Worm (Caenorhabditis elegans) whole organism, late embryonic: ENCODE results near the gene Y47D7A.7.

Source experiments
- C08G9.2 ChIP-seq: sonication (generic microtip); optimal IDR thresholded peaks from 2 replicates; lab custom pipeline; 2016; ENCODE audit warnings: mild to moderate bottlenecking, missing genetic modification characterization, moderate library complexity, missing compliant biosample characterization
- C38D4.7 ChIP-seq: fragments of 200-800 bp; sonication (Bioruptor generic); optimal IDR thresholded peaks from 2 replicates; lab custom pipeline; 2018; ENCODE audit warnings: mild to moderate bottlenecking, missing genetic modification characterization, moderate library complexity, missing compliant biosample characterization
- F13H6.1 ChIP-seq: sonication (generic microtip); optimal IDR thresholded peaks from 2 replicates; lab custom pipeline; 2016; ENCODE audit warnings: missing genetic modification characterization, missing compliant biosample characterization
- K02D7.2 ChIP-seq: sonication (generic microtip); optimal IDR thresholded peaks from 2 replicates; lab custom pipeline; 2017; ENCODE audit warnings: mild to moderate bottlenecking, missing genetic modification characterization, missing compliant biosample characterization
- Y22D7AL.16 ChIP-seq: sonication (generic microtip); optimal IDR thresholded peaks from 2 replicates; lab custom pipeline; 2016; ENCODE audit warnings: missing genetic modification characterization, missing compliant biosample characterization
- ahr-1 ChIP-seq: sonication (generic microtip); optimal IDR thresholded peaks from 2 replicates; lab custom pipeline; 2016; ENCODE audit warnings: missing genetic modification characterization, missing compliant biosample characterization
- ama-1 ChIP-seq: fragments of 150-350 bp; optimal IDR thresholded peaks from 2 replicates; lab custom pipeline; 2014
- ceh-14 ChIP-seq: sonication (generic microtip); optimal IDR thresholded peaks from 2 replicates; lab custom pipeline; 2016; ENCODE audit warnings: missing genotype, missing genetic modification characterization, missing compliant biosample characterization
- ceh-24 ChIP-seq: sonication (generic microtip); optimal IDR thresholded peaks from 2 replicates; lab custom pipeline; 2016; ENCODE audit warnings: mild to moderate bottlenecking, missing genetic modification characterization, missing compliant biosample characterization
- ceh-34 ChIP-seq: sonication (generic microtip); optimal IDR thresholded peaks from 2 replicates; lab custom pipeline; 2016; ENCODE audit warnings: mild to moderate bottlenecking, missing genetic modification characterization, missing compliant biosample characterization
- ceh-45 ChIP-seq: fragments of 200-800 bp; sonication (Bioruptor generic); IDR thresholded peaks from 2 replicates; pipeline ENCODE4 v1.3.6; 2022; ENCODE audit warnings: missing genetic modification reagents, missing genetic modification characterization, missing compliant biosample characterization
- ceh-48 ChIP-seq: sonication (generic microtip); optimal IDR thresholded peaks from 2 replicates; lab custom pipeline; 2016; ENCODE audit warnings: missing genetic modification characterization, inconsistent platforms, missing compliant biosample characterization
- ceh-9 ChIP-seq: sonication (generic microtip); optimal IDR thresholded peaks from 2 replicates; lab custom pipeline; 2016; ENCODE audit warnings: mild to moderate bottlenecking, missing genetic modification characterization, inconsistent platforms, missing compliant biosample characterization
- dmd-4 ChIP-seq: sonication (generic microtip); optimal IDR thresholded peaks from 2 replicates; lab custom pipeline; 2016; ENCODE audit warnings: borderline replicate concordance, missing genetic modification characterization, missing compliant biosample characterization
- dve-1 ChIP-seq: sonication (generic microtip); optimal IDR thresholded peaks from 2 replicates; lab custom pipeline; 2017; ENCODE audit warnings: antibody characterized with exemption, mild to moderate bottlenecking, missing genetic modification characterization, missing compliant biosample characterization
- ets-4 ChIP-seq: sonication (generic microtip); optimal IDR thresholded peaks from 2 replicates; lab custom pipeline; 2016; ENCODE audit warnings: missing genetic modification characterization, missing compliant biosample characterization
- eyg-1 ChIP-seq: sonication (generic microtip); optimal IDR thresholded peaks from 2 replicates; lab custom pipeline; 2016; ENCODE audit warnings: missing genotype, missing genetic modification characterization, missing compliant biosample characterization
- fkh-6 ChIP-seq: sonication (generic microtip); optimal IDR thresholded peaks from 2 replicates; lab custom pipeline; 2016; ENCODE audit warnings: missing genetic modification characterization, missing compliant biosample characterization
- hlh-15 ChIP-seq: sonication (generic microtip); optimal IDR thresholded peaks from 2 replicates; lab custom pipeline; 2016; ENCODE audit warnings: missing genetic modification characterization, missing compliant biosample characterization
- hlh-6 ChIP-seq: sonication (generic microtip); optimal IDR thresholded peaks from 2 replicates; lab custom pipeline; 2016; ENCODE audit warnings: missing genotype, missing genetic modification characterization, missing compliant biosample characterization
- hlh-8 ChIP-seq: sonication (generic microtip); optimal IDR thresholded peaks from 2 replicates; lab custom pipeline; 2016; ENCODE audit warnings: missing genotype, missing genetic modification characterization, missing compliant biosample characterization
- lim-6 ChIP-seq: sonication (generic microtip); optimal IDR thresholded peaks from 2 replicates; lab custom pipeline; 2016; ENCODE audit warnings: missing genetic modification characterization, missing compliant biosample characterization
- lin-11 ChIP-seq: fragments of 200-800 bp; sonication (Bioruptor generic); optimal IDR thresholded peaks from 2 replicates; lab custom pipeline; 2018; ENCODE audit warnings: mild to moderate bottlenecking, missing genetic modification characterization, missing compliant biosample characterization
- nhr-11 ChIP-seq: fragments of 150-350 bp; optimal IDR thresholded peaks from 2 replicates; lab custom pipeline; 2014; ENCODE audit warnings: missing biosample characterization, missing genetic modification characterization
- nhr-232 ChIP-seq: sonication (generic microtip); optimal IDR thresholded peaks from 2 replicates; lab custom pipeline; 2016; ENCODE audit warnings: missing genetic modification characterization, missing compliant biosample characterization
- odd-2 ChIP-seq: sonication (generic microtip); optimal IDR thresholded peaks from 2 replicates; lab custom pipeline; 2017; ENCODE audit warnings: antibody characterized with exemption, mild to moderate bottlenecking, missing genetic modification characterization, missing compliant biosample characterization
- pag-3 ChIP-seq: sonication (generic microtip); optimal IDR thresholded peaks from 2 replicates; lab custom pipeline; 2016; ENCODE audit warnings: missing compliant biosample characterization, missing genetic modification characterization, borderline replicate concordance
- pha-2 ChIP-seq: sonication (generic microtip); optimal IDR thresholded peaks from 2 replicates; lab custom pipeline; 2017; ENCODE audit warnings: mild to moderate bottlenecking, missing genetic modification characterization, missing compliant biosample characterization
- pha-4 ChIP-seq: fragments of 150-350 bp; optimal IDR thresholded peaks from 2 replicates; lab custom pipeline; 2018; ENCODE audit warnings: missing biosample characterization, missing genetic modification reagents, missing genetic modification characterization
- pros-1 ChIP-seq: fragments of 150-350 bp; optimal IDR thresholded peaks from 2 replicates; lab custom pipeline; 2014; ENCODE audit warnings: missing biosample characterization, missing genetic modification reagents, missing genetic modification characterization
- rnt-1 ChIP-seq: sonication (generic microtip); optimal IDR thresholded peaks from 2 replicates; lab custom pipeline; 2016; ENCODE audit warnings: missing genetic modification characterization, missing compliant biosample characterization
- sdc-2 ChIP-seq: sonication (generic microtip); optimal IDR thresholded peaks from 2 replicates; lab custom pipeline; 2016; ENCODE audit warnings: missing genotype, missing genetic modification characterization, missing compliant biosample characterization
- tbx-2 ChIP-seq: sonication (generic microtip); optimal IDR thresholded peaks from 2 replicates; lab custom pipeline; 2016; ENCODE audit warnings: missing genetic modification characterization, missing compliant biosample characterization
- unc-42 ChIP-seq: sonication (generic microtip); optimal IDR thresholded peaks from 2 replicates; lab custom pipeline; 2016; ENCODE audit warnings: missing genotype, missing genetic modification characterization, missing compliant biosample characterization
- zip-5 ChIP-seq: sonication (generic microtip); optimal IDR thresholded peaks from 2 replicates; lab custom pipeline; 2016; ENCODE audit warnings: missing genetic modification characterization, missing compliant biosample characterization
- ztf-16 ChIP-seq: sonication (generic microtip); optimal IDR thresholded peaks from 2 replicates; lab custom pipeline; 2017; ENCODE audit warnings: missing genetic modification characterization, missing compliant biosample characterization

The Y47D7A.7 gene

DNA sequence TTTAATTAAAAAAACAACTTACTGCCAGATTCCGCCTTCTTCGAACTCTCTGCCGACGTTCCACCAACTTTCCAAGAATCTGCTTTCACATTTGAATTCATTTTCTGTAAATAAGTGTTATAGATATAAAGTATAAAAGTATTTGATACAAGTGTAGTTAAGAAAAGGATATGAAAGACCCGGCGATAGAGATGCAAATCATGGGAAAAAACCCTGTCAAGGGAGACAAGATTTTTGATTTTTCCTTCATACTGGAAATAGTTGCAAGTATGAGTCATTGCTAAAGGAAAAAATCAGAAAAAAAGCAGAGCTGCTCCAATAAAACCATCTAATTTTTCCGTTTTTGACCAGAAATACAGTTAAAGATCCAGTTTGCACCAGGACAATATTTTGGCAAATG is 23.4 kb downstream of the Y47D7A.7 start, which contains the start of gene F13A2.3:
TSS of gene F13A2.3 (minus strand) at position 101 of the 400 bp plus-strand sequence.
- TF ChIP-seq ceh-34 (tag; lab: Kevin White, UChicago), result no peak
- no peak for TF ChIP-seq ceh-14 (tag; lab: Kevin White, UChicago)
- no peak for TF ChIP-seq hlh-15 (tag; lab: Kevin White, UChicago)
- TF ChIP-seq K02D7.2 (tag; lab: Kevin White, UChicago), result no peak
- TF ChIP-seq Y22D7AL.16 (tag; lab: Kevin White, UChicago), result no peak
- TF ChIP-seq ceh-45, result no peak
- TF ChIP-seq dmd-4 (tag; lab: Kevin White, UChicago), result no peak
- no peak for TF ChIP-seq F13H6.1 (tag; lab: Kevin White, UChicago)
- no peak for TF ChIP-seq ceh-9 (tag; lab: Kevin White, UChicago)
- TF ChIP-seq ztf-16 (tag; lab: Kevin White, UChicago), result no peak
- TF ChIP-seq ama-1, result no peak
- no peak for TF ChIP-seq ets-4 (tag; lab: Kevin White, UChicago)
- no peak for TF ChIP-seq hlh-8
- no peak for TF ChIP-seq eyg-1 (tag; lab: Kevin White, UChicago)

ce11 chrV:4387916-4388315 is 31.8 kb downstream of the Y47D7A.7 start:
- no peak for TF ChIP-seq C38D4.7 (GFP tag; lab: Kevin White, UChicago)
- no peak for TF ChIP-seq tbx-2 (tag; lab: Kevin White, UChicago)
- no peak for TF ChIP-seq pha-4 (tag; lab: Kevin White, UChicago)
- TF ChIP-seq ceh-9 (tag; lab: Kevin White, UChicago), result no peak
- TF ChIP-seq nhr-11, result no peak
- TF ChIP-seq nhr-232, result no peak
- no peak for TF ChIP-seq zip-5 (tag; lab: Kevin White, UChicago)

DNA sequence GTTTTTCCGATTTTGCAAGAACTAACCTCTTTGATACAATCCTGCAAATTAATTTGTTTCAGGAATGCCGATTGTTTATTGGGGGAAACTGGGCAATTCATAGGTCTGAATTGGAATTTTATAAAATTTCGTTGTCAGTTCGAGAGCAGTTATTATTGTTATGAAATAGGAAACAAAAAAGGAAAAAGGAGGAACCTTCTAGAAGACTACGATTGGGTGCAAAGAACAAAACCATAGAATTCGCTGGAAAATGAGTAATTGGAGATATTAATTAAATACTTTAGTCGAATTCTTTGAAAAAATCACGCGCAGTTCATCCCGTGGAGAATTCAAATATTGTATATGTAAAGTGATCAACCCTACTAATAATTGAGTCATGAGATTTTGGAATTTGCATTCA is 32.3 kb downstream of the Y47D7A.7 start, which contains the start of gene F13A2.9:
TSS of gene F13A2.9 (minus strand) at position 101 of the 400 bp plus-strand sequence.
- TF ChIP-seq odd-2 (tag; lab: Kevin White, UChicago) (no peak), ceh-24 (tag; lab: Kevin White, UChicago) (no peak), ahr-1 (tag; lab: Kevin White, UChicago) (no peak), F13H6.1 (tag; lab: Kevin White, UChicago) (no peak), C08G9.2 (tag; lab: Kevin White, UChicago) (no peak), ets-4 (tag; lab: Kevin White, UChicago) (no peak), rnt-1 (tag; lab: Kevin White, UChicago) (no peak), pros-1 (tag; lab: Kevin White, UChicago) (no peak), ceh-48 (tag; lab: Kevin White, UChicago) (no peak), ceh-34 (tag; lab: Kevin White, UChicago) (no peak), zip-5 (tag; lab: Kevin White, UChicago) (no peak), K02D7.2 (tag; lab: Kevin White, UChicago) (no peak), pha-2 (tag; lab: Kevin White, UChicago) (no peak), dve-1 (tag; lab: Kevin White, UChicago) (no peak), lim-6 (no peak)
- TF ChIP-seq, all 69 proteins: peak for 0

- TF ChIP-seq pag-3 (tag; lab: Kevin White, UChicago) (no peak), pha-2 (tag; lab: Kevin White, UChicago) (no peak), lin-11 (no peak), zip-5 (tag; lab: Kevin White, UChicago) (no peak), fkh-6 (tag; lab: Kevin White, UChicago) (no peak), tbx-2 (tag; lab: Kevin White, UChicago) (no peak), ceh-24 (tag; lab: Kevin White, UChicago) (no peak), ztf-16 (tag; lab: Kevin White, UChicago) (no peak), unc-42 (tag; lab: Kevin White, UChicago) (no peak), hlh-6 (tag; lab: Kevin White, UChicago) (no peak), K02D7.2 (tag; lab: Kevin White, UChicago) (no peak), ceh-48 (tag; lab: Kevin White, UChicago) (no peak), sdc-2 (tag; lab: Kevin White, UChicago) (no peak)
These were observed 33.5 kb downstream of the Y47D7A.7 start, which contains the start of gene F13A2.10 for ce11 chrV:4386173-4386572. F13A2.10 (minus strand) TSS chrV:4386273.
